Fruit fly (Drosophila melanogaster) whole organism: Measurements from ENCODE around the gene CG7841.

Experiments used
- CG8478 ChIP-seq: fragments of >200 bp; optimal IDR thresholded peaks from 2 replicates; lab custom pipeline; 2018; ENCODE audit warnings: inconsistent platforms
- Dll ChIP-seq: fragments of >200 bp; optimal IDR thresholded peaks from 2 replicates; lab custom pipeline; 2017
- EcR ChIP-seq, 2 experiments: fragments of >200 bp; optimal IDR thresholded peaks; 2 replicates each; lab custom pipeline; 2017; ENCODE audit warnings: missing biosample characterization in 2 of 2, missing genetic modification characterization in 2 of 2, missing genetic modification reagents in 2 of 2
- pan ChIP-seq: fragments of >200 bp; optimal IDR thresholded peaks from 2 replicates; lab custom pipeline; 2017
- psq ChIP-seq: fragments of >200 bp; optimal IDR thresholded peaks from 2 replicates; lab custom pipeline; 2017

- no peak for TF ChIP-seq psq (lab: Kevin White, UChicago)
- TF ChIP-seq pan (lab: Kevin White, UChicago), result no peak
- TF ChIP-seq EcR (GFP tag; optimal IDR thresholded peaks at IDR 0.05; lab: Kevin White, UChicago), result no peak
- TF ChIP-seq Dll (lab: Kevin White, UChicago), result no peak
- no peak for TF ChIP-seq CG8478
Observed at dm6 chr3L:15530638-15531225, 22.7 kb upstream of the CG7841 start.
